Fruit fly (Drosophila melanogaster) whole organism, prepupa: ENCODE measurements around the gene CG5455.

Source experiments
- CG6808 ChIP-seq: fragments of 200-800 bp; sonication (Bioruptor generic); optimal IDR thresholded peaks from 3 replicates; lab custom pipeline; 2017; ENCODE audit warnings: missing biosample characterization, missing genetic modification characterization, mild to moderate bottlenecking, moderate library complexity, missing genetic modification reagents
- Gug ChIP-seq: fragments of 200-800 bp; sonication (Bioruptor generic); IDR thresholded peaks from 2 replicates; pipeline ENCODE4 v1.3.6; 2022; ENCODE audit warnings: missing biosample characterization, missing genetic modification characterization
- Hr38 ChIP-seq: sonication (Bioruptor generic); optimal IDR thresholded peaks from 2 replicates; lab custom pipeline; 2016; ENCODE audit warnings: missing biosample characterization, missing genetic modification characterization
- Sox102F ChIP-seq: fragments of 200-800 bp; sonication (Bioruptor generic); optimal IDR thresholded peaks from 2 replicates; lab custom pipeline; 2016; ENCODE audit warnings: missing biosample characterization, mild to moderate bottlenecking, missing genetic modification characterization
- dsx ChIP-seq: fragments of 200-800 bp; optimal IDR thresholded peaks from 3 replicates; lab custom pipeline; 2019; ENCODE audit warnings: missing biosample characterization, mild to moderate bottlenecking, missing genetic modification characterization, moderate library complexity; ENCODE audit not compliant: poor library complexity, severe bottlenecking

dm6 chr3R:26443343-26443742 is 18.0 kb upstream of the CG5455 start:
- no peak for TF ChIP-seq Gug (GFP tag; lab: Robert Waterston, UW)
- no peak for TF ChIP-seq CG6808 (GFP tag; lab: Kevin White, UChicago)
- no peak for TF ChIP-seq Hr38 (GFP tag; lab: Kevin White, UChicago)
- TF ChIP-seq Sox102F (GFP tag; lab: Kevin White, UChicago) = no peak
- no peak for TF ChIP-seq dsx (GFP tag; lab: Kevin White, UChicago)
